In the genomic region with DNA sequence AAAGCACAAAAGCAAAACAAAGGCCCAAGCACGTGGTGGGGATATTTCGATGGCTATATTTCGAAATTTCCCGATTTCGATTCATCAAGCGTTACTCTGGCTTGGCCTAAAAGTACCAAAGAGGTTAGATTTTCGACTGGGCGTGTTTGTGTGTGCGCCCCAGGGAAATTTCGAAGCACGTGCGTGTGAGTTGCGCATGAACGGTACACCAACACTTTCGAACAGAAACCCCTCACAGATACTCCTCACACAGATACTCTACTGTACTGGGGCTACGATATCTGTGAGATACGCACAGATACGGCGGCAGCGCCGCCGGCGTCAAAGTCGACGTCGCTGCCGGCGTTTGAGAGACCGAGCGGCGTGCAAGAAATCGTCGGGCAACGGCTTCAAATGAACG, we compare ENCODE assay signal across 4 fruit fly cellular contexts.
TF ChIP-seq lines count a peak whose summit lies in the region.

No protein-coding gene starts in this region.

- peak; percentile 8 to 12 for TF ChIP-seq CTCF in S2 (optimal IDR thresholded peaks at IDR 0.05; lab: Kevin White, UChicago)
- no peak for TF ChIP-seq CTCF in whole organism, embryonic (GFP tag; optimal IDR thresholded peaks at IDR 0.05; lab: Kevin White, UChicago)

TF ChIP-seq in whole organism, adult, 20 proteins besides CTCF, POLR2A, EP300 and RAD21:
- no peak for TF ChIP-seq ovo (GFP tag; optimal IDR thresholded peaks at IDR 0.05; lab: Kevin White, UChicago)
- TF ChIP-seq pad (GFP tag; optimal IDR thresholded peaks at IDR 0.05; lab: Kevin White, UChicago): peak; percentile 3

TF ChIP-seq in whole organism, embryonic, 481 proteins besides CTCF, POLR2A, EP300 and RAD21:
- TF ChIP-seq Nf-YB (GFP tag; optimal IDR thresholded peaks at IDR 0.05; lab: Kevin White, UChicago) (peak; percentile 18), Max (GFP tag; optimal IDR thresholded peaks at IDR 0.05; lab: Kevin White, UChicago) (no peak), CG13894 (tag; optimal IDR thresholded peaks at IDR 0.05; lab: Kevin White, UChicago) (peak; percentile 99), mam (GFP tag; optimal IDR thresholded peaks at IDR 0.05; lab: Kevin White, UChicago) (no peak), CG3281 (GFP tag; optimal IDR thresholded peaks at IDR 0.05; lab: Kevin White, UChicago) (no peak), E2f1 (GFP tag; IDR thresholded peaks at IDR 0.05; lab: Robert Waterston, UW) (no peak), bbx (GFP tag; IDR thresholded peaks at IDR 0.05; lab: Robert Waterston, UW; ENCODE audit: partially characterized antibody) (peak; percentile 24; the same call in 1 of the 2 replicates), Ada2b (GFP tag; IDR thresholded peaks at IDR 0.05; lab: Robert Waterston, UW) (no peak), salm (tag; optimal IDR thresholded peaks at IDR 0.05; lab: Kevin White, UChicago) (no peak), ERR (GFP tag; optimal IDR thresholded peaks at IDR 0.05; lab: Kevin White, UChicago) (no peak), Nf-YC (tag; optimal IDR thresholded peaks at IDR 0.05; lab: Kevin White, UChicago) (peak; percentile 9), CG9797 (GFP tag; optimal IDR thresholded peaks at IDR 0.05; lab: Kevin White, UChicago) (no peak), Gug (GFP tag; IDR thresholded peaks at IDR 0.05; lab: Robert Waterston, UW) (no peak), cwo (GFP tag; optimal IDR thresholded peaks at IDR 0.05; lab: Kevin White, UChicago) (peak; percentile 50), abd-A (tag; optimal IDR thresholded peaks at IDR 0.05; lab: Kevin White, UChicago) (peak; percentile 27), Camta (GFP tag; optimal IDR thresholded peaks at IDR 0.05; lab: Kevin White, UChicago) (no peak), Med (GFP tag; lab: Kevin White, UChicago) (peak; percentile 25), CG8924 (tag; optimal IDR thresholded peaks at IDR 0.05; lab: Kevin White, UChicago) (no peak), CG2129 (GFP tag; IDR thresholded peaks at IDR 0.05; lab: Robert Waterston, UW; ENCODE audit: partially characterized antibody) (no peak), ab (GFP tag; optimal IDR thresholded peaks at IDR 0.05; lab: Kevin White, UChicago) (no peak), ash1 (GFP tag; optimal IDR thresholded peaks at IDR 0.05; lab: Kevin White, UChicago) (peak; percentile 38), Adf1 (GFP tag; IDR thresholded peaks at IDR 0.05; lab: Robert Waterston, UW) (peak; percentile 93), Ets65A (GFP tag; lab: Kevin White, UChicago) (no peak), cg (GFP tag; optimal IDR thresholded peaks at IDR 0.05; lab: Kevin White, UChicago) (peak; percentile 72), CG9876 (GFP tag; optimal IDR thresholded peaks at IDR 0.05; lab: Kevin White, UChicago) (no peak), CG13287 (GFP tag; IDR thresholded peaks at IDR 0.05; lab: Robert Waterston, UW; ENCODE audit: partially characterized antibody) (0 out of 2 replicates have a peak, but pooled peaks have one; percentile 17)

TF ChIP-seq in whole organism, prepupa, 60 proteins besides CTCF, POLR2A, EP300 and RAD21:
- no peak for TF ChIP-seq CG34406 (GFP tag; optimal IDR thresholded peaks at IDR 0.05; lab: Kevin White, UChicago)
- TF ChIP-seq svp (GFP tag; lab: Kevin White, UChicago): peak; percentile 7
TF ChIP-seq in whole organism, prepupa: peak in this region for 1.
